Worm (Caenorhabditis elegans): ENCODE results near the gene B0302.4.

Gene B0302.4

ce11 chrX:17176677-17177076, at the start of gene B0302.4:
Gene B0302.4 (minus strand): TSS chrX:17176777.
- TF ChIP-seq pqm-1 (tag; optimal IDR thresholded peaks at IDR 0.05) (no peak), C34B4.2 (tag; optimal IDR thresholded peaks at IDR 0.05) (no peak), nhr-71 (tag; optimal IDR thresholded peaks at IDR 0.05) (no peak), nhr-76 (tag; optimal IDR thresholded peaks at IDR 0.05) (no peak)

- TF ChIP-seq sup-37 (GFP tag; optimal IDR thresholded peaks at IDR 0.05) (no peak), C34B4.2 (tag; optimal IDR thresholded peaks at IDR 0.05) (no peak), lin-35 (GFP tag; optimal IDR thresholded peaks at IDR 0.05) (no peak), lin-14 (GFP tag; optimal IDR thresholded peaks at IDR 0.05) (peak; percentile 61), ces-1 (GFP tag; optimal IDR thresholded peaks at IDR 0.05) (no peak), ets-5 (GFP tag; IDR thresholded peaks at IDR 0.05) (no peak), mdl-1 (tag; optimal IDR thresholded peaks at IDR 0.05) (no peak), unc-62 (GFP tag; optimal IDR thresholded peaks at IDR 0.05) (no peak), tlp-1 (tag; optimal IDR thresholded peaks at IDR 0.05) (no peak), lin-15B (tag; optimal IDR thresholded peaks at IDR 0.05) (no peak), nhr-237 (tag; optimal IDR thresholded peaks at IDR 0.05) (no peak), dpl-1 (GFP tag; optimal IDR thresholded peaks at IDR 0.05) (no peak), blmp-1 (tag; optimal IDR thresholded peaks at IDR 0.05) (peak; percentile 64), C04F5.9 (tag; optimal IDR thresholded peaks at IDR 0.05) (no peak), unc-86 (tag; optimal IDR thresholded peaks at IDR 0.05) (no peak), ceh-8 (GFP tag; optimal IDR thresholded peaks at IDR 0.05) (no peak), egl-13 (tag; optimal IDR thresholded peaks at IDR 0.05) (no peak), ztf-11 (tag; optimal IDR thresholded peaks at IDR 0.05) (no peak), skn-1 (tag; optimal IDR thresholded peaks at IDR 0.05) (no peak), snu-23 (GFP tag; optimal IDR thresholded peaks at IDR 0.05) (peak; percentile 6), nhr-85 (tag) (peak; percentile 38)
These were observed 45.4 kb upstream of the B0302.4 start, which contains the start of gene rab-6.2 for ce11 chrX:17221873-17222525. Gene rab-6.2 (plus strand): TSS chrX:17222475.

ce11 chrX:17217050-17217813, 40.7 kb upstream of the B0302.4 start, which contains the start of gene acdh-7:
Gene acdh-7 (minus strand): TSS chrX:17217105.
- TF ChIP-seq lin-14 (GFP tag; optimal IDR thresholded peaks at IDR 0.05) = peak; percentile 26
- TF ChIP-seq elt-3 (tag; optimal IDR thresholded peaks at IDR 0.05) = peak in 2 of 6 experiments; percentile 3 to 69
- peak; percentile 12 for TF ChIP-seq nhr-20 (tag; optimal IDR thresholded peaks at IDR 0.05)
- peak; percentile 66 for TF ChIP-seq blmp-1 (tag; optimal IDR thresholded peaks at IDR 0.05)
- TF ChIP-seq ces-1 (GFP tag; optimal IDR thresholded peaks at IDR 0.05) = no peak
- TF ChIP-seq nhr-71 (tag; optimal IDR thresholded peaks at IDR 0.05) = peak; percentile 21
- no peak for TF ChIP-seq isw-1 (GFP tag; IDR thresholded peaks at IDR 0.05)
- peak; percentile 42 for TF ChIP-seq rnt-1 (tag; optimal IDR thresholded peaks at IDR 0.05)
- peak; percentile 24 for TF ChIP-seq elt-2 (tag; optimal IDR thresholded peaks at IDR 0.05)
- TF ChIP-seq nhr-237 (tag; optimal IDR thresholded peaks at IDR 0.05) = no peak
- no peak for TF ChIP-seq hlh-17 (GFP tag; optimal IDR thresholded peaks at IDR 0.05; ENCODE audit: borderline replicate concordance)

ce11 chrX:17216178-17216577, 39.6 kb upstream of the B0302.4 start:
- TF ChIP-seq mdl-1 (tag; optimal IDR thresholded peaks at IDR 0.05) = peak in 1 of 2 experiments; percentile 60
- peak; percentile 12 for TF ChIP-seq nhr-11 (tag; optimal IDR thresholded peaks at IDR 0.05)
- peak in 1 of 2 experiments; percentile 3 for TF ChIP-seq lin-35 (GFP tag; optimal IDR thresholded peaks at IDR 0.05)
- peak; percentile 81 for TF ChIP-seq lin-14 (GFP tag; optimal IDR thresholded peaks at IDR 0.05)
- no peak for TF ChIP-seq ceh-88 (GFP tag; IDR thresholded peaks at IDR 0.05)
- peak; percentile 58 for TF ChIP-seq rnt-1 (tag; optimal IDR thresholded peaks at IDR 0.05)
- TF ChIP-seq C04F5.9 (tag; optimal IDR thresholded peaks at IDR 0.05) = no peak
- peak; percentile 79 for TF ChIP-seq nhr-71 (tag; optimal IDR thresholded peaks at IDR 0.05)
- TF ChIP-seq fkh-4 (tag; optimal IDR thresholded peaks at IDR 0.05; ENCODE audit: borderline replicate concordance) = no peak
- peak; percentile 22 for TF ChIP-seq nhr-12 (tag; optimal IDR thresholded peaks at IDR 0.05)
- peak; percentile 39 for TF ChIP-seq elt-2 (tag; optimal IDR thresholded peaks at IDR 0.05)
- peak; percentile 75 for TF ChIP-seq nhr-85 (tag)
- TF ChIP-seq dsc-1 (tag; optimal IDR thresholded peaks at IDR 0.05) = no peak
- TF ChIP-seq unc-130 (tag; optimal IDR thresholded peaks at IDR 0.05) = no peak
- TF ChIP-seq nhr-20 (tag; optimal IDR thresholded peaks at IDR 0.05) = peak; percentile 85
- no peak for TF ChIP-seq ceh-8 (GFP tag; optimal IDR thresholded peaks at IDR 0.05)
- peak; percentile 26 for TF ChIP-seq C16A3.4 (tag; optimal IDR thresholded peaks at IDR 0.05)
- TF ChIP-seq lsy-2 (tag; optimal IDR thresholded peaks at IDR 0.05) = peak in 1 of 2 experiments; percentile 29
- peak; percentile 89 for TF ChIP-seq xbp-1 (tag; optimal IDR thresholded peaks at IDR 0.05)
- no peak for TF ChIP-seq aha-1 (tag; optimal IDR thresholded peaks at IDR 0.05)
- TF ChIP-seq fkh-8 (tag; optimal IDR thresholded peaks at IDR 0.05) = no peak
- TF ChIP-seq blmp-1 (tag; optimal IDR thresholded peaks at IDR 0.05) = peak; percentile 50
- peak in 5 of 6 experiments; percentile 33 to 74 (median 64) for TF ChIP-seq elt-3 (tag; optimal IDR thresholded peaks at IDR 0.05)
- peak; percentile 64 for TF ChIP-seq nhr-19 (GFP tag; conservative IDR thresholded peaks at IDR 0.05)
